Worm (Caenorhabditis elegans) whole organism, young adult: Measurements from ENCODE around the gene pals-19.

Source experiments
- B0261.1 ChIP-seq: sonication (generic microtip); optimal IDR thresholded peaks from 2 replicates; lab custom pipeline; 2016; ENCODE audit warnings: mild to moderate bottlenecking, missing genetic modification characterization, moderate library complexity, missing compliant biosample characterization
- D2030.7 ChIP-seq: fragments of 200-800 bp; sonication (Bioruptor generic); IDR thresholded peaks from 2 replicates; pipeline ENCODE4 v1.3.6; 2022; ENCODE audit warnings: missing genetic modification reagents, missing genetic modification characterization, missing compliant biosample characterization
- F57A8.1 ChIP-seq: fragments of 200-800 bp; sonication (Bioruptor generic); optimal IDR thresholded peaks from 2 replicates; lab custom pipeline; 2018; ENCODE audit warnings: mild to moderate bottlenecking, missing genetic modification characterization, moderate library complexity, missing compliant biosample characterization
- attf-3 ChIP-seq: fragments of 200-800 bp; sonication (Bioruptor generic); conservative IDR thresholded peaks from 2 replicates; pipeline ENCODE4 v1.3.6; 2022; ENCODE audit warnings: missing genetic modification reagents, missing genetic modification characterization, missing compliant biosample characterization
- ceh-79 ChIP-seq: sonication (generic microtip); optimal IDR thresholded peaks from 2 replicates; lab custom pipeline; 2017; ENCODE audit warnings: mild to moderate bottlenecking, missing genetic modification characterization, missing compliant biosample characterization
- egl-44 ChIP-seq: fragments of 200-800 bp; sonication (Bioruptor generic); IDR thresholded peaks from 2 replicates; pipeline ENCODE4 v1.3.6; 2022; ENCODE audit warnings: missing genetic modification reagents, missing genetic modification characterization, missing compliant biosample characterization
- nhr-90 ChIP-seq: sonication (generic microtip); optimal IDR thresholded peaks from 2 replicates; lab custom pipeline; 2016; ENCODE audit warnings: missing genotype, mild to moderate bottlenecking, missing genetic modification characterization, missing compliant biosample characterization

ce11 chrIII:1413890-1414613, 12.3 kb downstream of the pals-19 start, which contains the start of gene Y82E9BR.14:
- TF ChIP-seq F57A8.1 (GFP tag; lab: Kevin White, UChicago) (no peak), attf-3 (GFP tag; lab: Robert Waterston, UW) (no peak), nhr-90 (no peak), egl-44 (no peak), B0261.1 (tag; lab: Kevin White, UChicago) (no peak), D2030.7 (no peak), ceh-79 (tag; lab: Kevin White, UChicago) (no peak)
